Fruit fly (Drosophila melanogaster) whole organism, embryonic: ENCODE results near the gene CG31099.

ENCODE experiments used
- CG11085 ChIP-seq: fragments of 200-800 bp; sonication (Bioruptor generic); IDR thresholded peaks from 2 replicates; pipeline ENCODE4 v1.3.6; 2022; ENCODE audit warnings: missing biosample characterization, missing genetic modification characterization
- CG11723 ChIP-seq: fragments of 200-800 bp; sonication (Bioruptor generic); optimal IDR thresholded peaks from 2 replicates; lab custom pipeline; 2017; ENCODE audit warnings: missing biosample characterization, mild to moderate bottlenecking, missing genetic modification characterization
- CG12071 ChIP-seq: fragments of 200-800 bp; sonication (Bioruptor generic); optimal IDR thresholded peaks from 3 replicates; lab custom pipeline; 2018; ENCODE audit warnings: missing biosample characterization, mild to moderate bottlenecking, missing genetic modification characterization
- CG1233 ChIP-seq: fragments of 200-800 bp; sonication (Bioruptor generic); optimal IDR thresholded peaks from 4 replicates; lab custom pipeline; 2018; ENCODE audit warnings: missing biosample characterization, mild to moderate bottlenecking, missing genetic modification characterization
- CG12769 ChIP-seq: fragments of 200-800 bp; sonication (Bioruptor generic); optimal IDR thresholded peaks from 2 replicates; lab custom pipeline; 2019; ENCODE audit warnings: missing biosample characterization, mild to moderate bottlenecking, missing genetic modification characterization, moderate library complexity
- CG16779 ChIP-seq: fragments of 200-800 bp; sonication (Bioruptor generic); IDR thresholded peaks from 2 replicates; pipeline ENCODE4 v1.3.6; 2022; ENCODE audit warnings: missing biosample characterization, missing genetic modification characterization
- CG17612 ChIP-seq: fragments of 200-800 bp; sonication (Bioruptor generic); IDR thresholded peaks from 2 replicates; pipeline ENCODE4 v1.3.6; 2022; ENCODE audit warnings: missing biosample characterization, missing genetic modification characterization
- CG2889 ChIP-seq: fragments of 200-800 bp; sonication (Bioruptor generic); IDR thresholded peaks from 3 replicates; pipeline ENCODE4 v1.3.6; 2022; ENCODE audit warnings: missing biosample characterization, missing genetic modification characterization
- CG31365 ChIP-seq: fragments of 200-800 bp; sonication (Bioruptor generic); optimal IDR thresholded peaks from 2 replicates; lab custom pipeline; 2018; ENCODE audit warnings: missing biosample characterization, mild to moderate bottlenecking, missing genetic modification characterization
- CG3163 ChIP-seq: fragments of 200-800 bp; sonication (Bioruptor generic); optimal IDR thresholded peaks from 3 replicates; lab custom pipeline; 2016; ENCODE audit warnings: missing biosample characterization, missing genetic modification characterization
- CG3281 ChIP-seq: fragments of 200-800 bp; sonication (Bioruptor generic); optimal IDR thresholded peaks from 3 replicates; lab custom pipeline; 2017; ENCODE audit warnings: missing biosample characterization, mild to moderate bottlenecking, missing genetic modification characterization
- CG34376 ChIP-seq: fragments of 200-800 bp; sonication (Bioruptor generic); optimal IDR thresholded peaks from 2 replicates; lab custom pipeline; 2018; ENCODE audit warnings: missing biosample characterization, mild to moderate bottlenecking, missing genetic modification characterization
- CG8290 ChIP-seq, 3 experiments: fragments of 200-800 bp; sonication (Bioruptor generic); optimal IDR thresholded peaks; 2 replicates each; lab custom pipeline; 2016 to 2019; ENCODE audit warnings: missing biosample characterization in 3 of 3, missing genetic modification characterization in 3 of 3, mild to moderate bottlenecking in 2 of 3, moderate library complexity in 1 of 3
- CTCF ChIP-seq: fragments of 200-800 bp; sonication (Bioruptor generic); optimal IDR thresholded peaks from 2 replicates; lab custom pipeline; 2017; ENCODE audit warnings: missing biosample characterization, mild to moderate bottlenecking, missing genetic modification characterization, moderate library complexity
- Camta ChIP-seq: fragments of 200-800 bp; sonication (Bioruptor generic); optimal IDR thresholded peaks from 2 replicates; lab custom pipeline; 2016; ENCODE audit warnings: missing biosample characterization, missing genetic modification characterization
- Deaf1 ChIP-seq: fragments of 200-800 bp; optimal IDR thresholded peaks from 3 replicates; lab custom pipeline; 2019; ENCODE audit warnings: missing biosample characterization, mild to moderate bottlenecking, missing genetic modification characterization, moderate library complexity
- Dip2 ChIP-seq: fragments of 200-800 bp; sonication (Bioruptor generic); IDR thresholded peaks from 2 replicates; pipeline ENCODE4 v1.3.6; 2022; ENCODE audit warnings: missing biosample characterization, missing genetic modification characterization
- E2f2 ChIP-seq: fragments of 200-800 bp; sonication (Bioruptor generic); IDR thresholded peaks from 2 replicates; pipeline ENCODE4 v1.3.6; 2022; ENCODE audit warnings: missing biosample characterization, missing genetic modification characterization
- Elba2 ChIP-seq: fragments of 200-800 bp; sonication (Bioruptor generic); optimal IDR thresholded peaks from 3 replicates; lab custom pipeline; 2016; ENCODE audit warnings: missing biosample characterization, missing genetic modification characterization
- Ets65A ChIP-seq: fragments of 200-800 bp; sonication (Bioruptor generic); peaks from one replicate; lab custom pipeline; 2016; ENCODE audit warnings: missing biosample characterization, missing genetic modification characterization
- Ets97D ChIP-seq: fragments of 200-800 bp; sonication (Bioruptor generic); optimal IDR thresholded peaks from 3 replicates; lab custom pipeline; 2016; ENCODE audit warnings: missing biosample characterization, missing genetic modification characterization
- MESR4 ChIP-seq: fragments of 200-800 bp; sonication (Bioruptor generic); optimal IDR thresholded peaks from 2 replicates; lab custom pipeline; 2018; ENCODE audit warnings: missing biosample characterization, mild to moderate bottlenecking, missing genetic modification characterization, moderate library complexity
- Med ChIP-seq: fragments of 200-800 bp; sonication (Bioruptor generic); peaks from one replicate; lab custom pipeline; 2016; ENCODE audit warnings: missing biosample characterization, missing genetic modification characterization, mild to moderate bottlenecking, inconsistent platforms, moderate library complexity
- NfI ChIP-seq: fragments of 200-800 bp; sonication (Bioruptor generic); optimal IDR thresholded peaks from 3 replicates; lab custom pipeline; 2018; ENCODE audit warnings: missing biosample characterization, mild to moderate bottlenecking, missing genetic modification characterization, moderate library complexity
- PHDP ChIP-seq: fragments of 200-800 bp; sonication (Bioruptor generic); optimal IDR thresholded peaks from 3 replicates; lab custom pipeline; 2018; ENCODE audit warnings: missing biosample characterization, mild to moderate bottlenecking, missing genetic modification characterization, moderate library complexity
- Pdp1 ChIP-seq, 2 experiments: fragments of 200-800 bp; sonication (Bioruptor generic); optimal IDR thresholded peaks; 3 replicates each; lab custom pipeline; 2016; ENCODE audit warnings: missing biosample characterization in 2 of 2, missing genetic modification characterization in 2 of 2, mild to moderate bottlenecking in 1 of 2, moderate library complexity in 1 of 2
- Trl ChIP-seq, 3 experiments: fragments of >200 bp in 2 of 3; fragments of 200-800 bp in 1 of 3; sonication (Bioruptor generic) in 1 of 3; optimal IDR thresholded peaks; 2 replicates in 1 of 3; 3 replicates in 2 of 3; lab custom pipeline; 2016 to 2017; ENCODE audit warnings: missing biosample characterization in 1 of 3, missing genetic modification characterization in 1 of 3
- bcd ChIP-seq: fragments of 200-800 bp; sonication (Bioruptor generic); optimal IDR thresholded peaks from 2 replicates; lab custom pipeline; 2017; ENCODE audit warnings: missing biosample characterization, mild to moderate bottlenecking, missing genetic modification characterization
- cad ChIP-seq: fragments of >200 bp; optimal IDR thresholded peaks from 2 replicates; lab custom pipeline; 2017; ENCODE audit warnings: missing biosample characterization, missing genetic modification characterization
- chinmo ChIP-seq: fragments of 200-800 bp; sonication (Bioruptor generic); IDR thresholded peaks from 4 replicates; pipeline ENCODE4 v1.3.6; 2022; ENCODE audit warnings: missing biosample characterization, missing genetic modification characterization; ENCODE audit not compliant: partially characterized antibody
- crp ChIP-seq, 2 experiments: fragments of 200-800 bp; sonication (Bioruptor generic); optimal IDR thresholded peaks; 2 replicates in 1 of 2; 3 replicates in 1 of 2; lab custom pipeline; 2017; ENCODE audit warnings: missing biosample characterization in 2 of 2, missing genetic modification characterization in 2 of 2, mild to moderate bottlenecking in 1 of 2, moderate library complexity in 1 of 2
- exex ChIP-seq: fragments of 200-800 bp; sonication (Bioruptor generic); optimal IDR thresholded peaks from 4 replicates; lab custom pipeline; 2018; ENCODE audit warnings: missing biosample characterization, mild to moderate bottlenecking, missing genetic modification characterization, moderate library complexity
- grn ChIP-seq: fragments of 200-800 bp; sonication (Bioruptor generic); optimal IDR thresholded peaks from 3 replicates; lab custom pipeline; 2017; ENCODE audit warnings: missing biosample characterization, missing genetic modification characterization
- lab ChIP-seq: fragments of 200-800 bp; sonication (Bioruptor generic); optimal IDR thresholded peaks from 3 replicates; lab custom pipeline; 2017; ENCODE audit warnings: missing biosample characterization, missing genetic modification characterization, mild to moderate bottlenecking, moderate library complexity, missing genetic modification reagents
- mirr ChIP-seq: fragments of 200-800 bp; sonication (Bioruptor generic); optimal IDR thresholded peaks from 3 replicates; lab custom pipeline; 2018; ENCODE audit warnings: missing biosample characterization, mild to moderate bottlenecking, missing genetic modification characterization
- odd ChIP-seq: fragments of 200-800 bp; sonication (Bioruptor generic); optimal IDR thresholded peaks from 2 replicates; lab custom pipeline; 2017; ENCODE audit warnings: missing biosample characterization, mild to moderate bottlenecking, missing genetic modification characterization
- pfk ChIP-seq: fragments of 200-800 bp; sonication (Bioruptor generic); optimal IDR thresholded peaks from 2 replicates; lab custom pipeline; 2018; ENCODE audit warnings: missing biosample characterization, mild to moderate bottlenecking, missing genetic modification characterization, moderate library complexity
- pho ChIP-seq: fragments of 200-800 bp; sonication (Bioruptor generic); optimal IDR thresholded peaks from 2 replicates; lab custom pipeline; 2016; ENCODE audit warnings: missing biosample characterization, missing genetic modification characterization
- sd ChIP-seq: fragments of 200-800 bp; sonication (Bioruptor generic); optimal IDR thresholded peaks from 3 replicates; lab custom pipeline; 2018; ENCODE audit warnings: missing biosample characterization, mild to moderate bottlenecking, missing genetic modification characterization, moderate library complexity
- sens ChIP-seq: fragments of 200-800 bp; sonication (Bioruptor generic); peaks from one replicate; lab custom pipeline; 2016; ENCODE audit warnings: missing biosample characterization, missing genetic modification characterization
- slou ChIP-seq: fragments of 200-800 bp; sonication (Bioruptor generic); optimal IDR thresholded peaks from 3 replicates; lab custom pipeline; 2016; ENCODE audit warnings: missing biosample characterization, missing genetic modification characterization
- sug ChIP-seq: fragments of 200-800 bp; optimal IDR thresholded peaks from 2 replicates; lab custom pipeline; 2019; ENCODE audit warnings: missing biosample characterization, mild to moderate bottlenecking, missing genetic modification characterization, moderate library complexity
- wor ChIP-seq: fragments of 200-800 bp; sonication (Bioruptor generic); IDR thresholded peaks from 2 replicates; pipeline ENCODE4 v1.3.6; 2022; ENCODE audit warnings: missing biosample characterization, missing genetic modification characterization

The CG31099 gene

DNA sequence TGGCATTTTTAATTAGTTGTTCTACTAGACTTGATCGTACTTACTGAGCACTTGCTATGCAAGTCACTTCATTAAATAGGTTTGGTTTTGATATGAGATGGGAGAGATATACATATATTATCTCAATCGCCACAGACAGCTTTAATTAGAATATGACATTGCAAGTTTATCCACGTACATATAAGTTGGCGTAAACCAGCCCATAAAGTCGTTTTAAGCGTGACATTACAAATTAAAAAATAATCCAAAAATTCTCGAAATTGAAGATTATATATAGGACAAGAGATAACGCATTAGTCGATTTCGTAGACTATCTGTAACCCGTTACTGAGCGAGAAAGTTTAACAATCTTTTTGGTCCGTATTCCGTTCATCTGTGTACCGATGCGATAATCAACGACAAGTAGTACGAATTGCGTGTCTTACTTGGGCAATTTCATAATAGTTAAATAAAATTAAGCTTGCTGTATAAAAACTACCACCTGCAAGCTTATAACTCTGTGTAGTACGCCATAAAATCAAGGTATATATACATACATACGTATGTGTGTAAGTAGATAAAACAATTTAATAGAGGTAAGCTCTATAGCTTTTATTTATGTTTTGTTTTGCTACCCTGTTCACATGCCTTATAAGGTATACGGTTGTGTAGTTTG, 9.4 kb upstream of the CG31099 start, which contains the start of gene CG10560 (continued):
- TF ChIP-seq pho (GFP tag; lab: Kevin White, UChicago) (no peak), CG34376 (peak; percentile 3), Camta (no peak), CG16779 (GFP tag; lab: Robert Waterston, UW) (no peak), odd (no peak), mirr (GFP tag; lab: Kevin White, UChicago) (peak; percentile 30), CG12071 (peak; percentile 20), Pdp1 (GFP tag; optimal IDR thresholded peaks at IDR 0.05; lab: Kevin White, UChicago) (peak in 1 of 2 experiments; percentile 54)

DNA sequence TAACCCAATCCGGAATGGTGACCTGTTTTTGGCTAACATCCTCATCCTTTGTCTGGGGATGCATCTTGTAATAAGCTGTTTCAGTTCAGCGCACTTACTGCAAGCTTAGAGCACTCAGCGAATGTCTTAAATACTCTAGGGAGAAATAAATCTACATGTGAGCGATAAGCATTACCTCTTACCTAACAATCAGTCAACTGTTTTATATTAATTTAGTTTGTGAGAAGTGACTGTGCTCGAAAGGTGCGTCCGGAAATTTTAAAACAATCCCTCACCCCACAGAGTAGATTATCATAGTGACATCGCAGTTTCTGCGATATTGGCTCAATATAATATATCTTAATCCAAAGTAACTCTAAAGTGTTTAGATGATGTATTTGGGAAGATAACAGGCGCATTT, 7.3 kb upstream of the CG31099 start, which contains the start of gene CG10553:
CG10553 (minus strand) TSS at position 101 of the 400 bp plus-strand sequence.
- TF ChIP-seq CG11723 (no peak), CG1233 (GFP tag; lab: Kevin White, UChicago) (no peak), pfk (GFP tag; lab: Kevin White, UChicago) (no peak)

DNA sequence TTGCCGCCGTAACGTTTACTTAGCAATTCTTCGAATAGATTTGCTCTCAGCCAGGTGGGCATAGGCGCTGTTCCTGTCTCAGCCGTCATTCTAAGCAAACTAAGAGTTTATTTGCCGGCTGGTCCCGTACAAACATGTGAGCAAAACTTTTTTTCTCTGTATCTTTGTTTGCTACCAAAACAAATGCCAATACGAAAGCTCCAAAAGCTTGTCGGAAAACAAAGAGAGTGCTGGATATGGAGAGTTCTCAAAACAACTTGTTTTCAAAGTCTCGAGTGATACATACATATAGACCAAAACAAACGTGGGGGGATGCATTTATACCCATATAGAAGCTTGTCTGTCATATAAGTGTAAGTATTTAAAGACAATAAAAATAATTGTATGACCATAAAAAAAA, 5.3 kb upstream of the CG31099 start, which contains the start of gene CG10559:
CG10559 (minus strand) TSS at position 101 of the 400 bp plus-strand sequence.
- TF ChIP-seq CG17612 (no peak), PHDP (tag; lab: Kevin White, UChicago) (peak; percentile 1), CG8290 (GFP tag; optimal IDR thresholded peaks at IDR 0.05; lab: Kevin White, UChicago) (no peak), CG8290 (tag; optimal IDR thresholded peaks at IDR 0.05; lab: Kevin White, UChicago) (peak in 1 of 2 experiments; percentile 13), Trl (optimal IDR thresholded peaks at IDR 0.05; lab: Kevin White, UChicago) (peak in 1 of 2 experiments; percentile 18), Trl (GFP tag; optimal IDR thresholded peaks at IDR 0.05; lab: Kevin White, UChicago) (no peak), NfI (no peak), CG3163 (peak; percentile 44), chinmo (GFP tag; lab: Robert Waterston, UW) (0 out of 4 replicates have a peak, but pooled peaks have one; percentile 24), sens (GFP tag; lab: Kevin White, UChicago) (peak; percentile 18), Med (GFP tag; lab: Kevin White, UChicago) (peak; percentile 42)

DNA sequence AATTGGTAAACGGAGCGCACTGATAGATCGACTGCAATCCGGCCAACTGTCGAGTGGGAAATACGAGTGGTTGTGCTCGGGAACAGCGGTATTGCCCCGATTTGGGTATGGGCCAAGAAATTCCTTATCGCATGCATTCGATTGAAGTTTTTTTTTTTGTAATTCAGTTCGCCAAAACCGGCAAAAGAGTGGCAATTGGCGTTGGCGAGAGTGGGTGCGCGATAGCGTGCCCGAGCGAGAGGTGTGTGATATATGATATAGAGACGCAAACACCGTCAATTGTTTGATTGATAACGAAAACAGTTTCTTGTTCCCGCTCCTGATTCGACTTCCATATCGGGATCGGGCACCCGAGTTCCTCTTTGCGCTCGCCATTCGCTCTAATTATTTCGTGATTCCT, 3.0 kb upstream of the CG31099 start, which contains the start of gene CG31087:
CG31087 (minus strand) TSS at position 63 of the 400 bp plus-strand sequence.
- 0 out of 4 replicates have a peak, but pooled peaks have one; percentile 57 for TF ChIP-seq chinmo (GFP tag; lab: Robert Waterston, UW)
- no peak for TF ChIP-seq CG12071
- peak; percentile 12 for TF ChIP-seq grn (GFP tag; lab: Kevin White, UChicago)
- peak; percentile 15 for TF ChIP-seq sug (tag; lab: Kevin White, UChicago)
- peak; percentile 50 for TF ChIP-seq lab
- peak; percentile 2 for TF ChIP-seq sd (tag; lab: Kevin White, UChicago)
- TF ChIP-seq sens (GFP tag; lab: Kevin White, UChicago): peak; percentile 67
- TF ChIP-seq CG12769 (tag; lab: Kevin White, UChicago): peak; percentile 40
- no peak for TF ChIP-seq CG11085 (GFP tag; lab: Robert Waterston, UW)
- TF ChIP-seq exex: peak; percentile 56
- TF ChIP-seq Deaf1: peak; percentile 51

DNA sequence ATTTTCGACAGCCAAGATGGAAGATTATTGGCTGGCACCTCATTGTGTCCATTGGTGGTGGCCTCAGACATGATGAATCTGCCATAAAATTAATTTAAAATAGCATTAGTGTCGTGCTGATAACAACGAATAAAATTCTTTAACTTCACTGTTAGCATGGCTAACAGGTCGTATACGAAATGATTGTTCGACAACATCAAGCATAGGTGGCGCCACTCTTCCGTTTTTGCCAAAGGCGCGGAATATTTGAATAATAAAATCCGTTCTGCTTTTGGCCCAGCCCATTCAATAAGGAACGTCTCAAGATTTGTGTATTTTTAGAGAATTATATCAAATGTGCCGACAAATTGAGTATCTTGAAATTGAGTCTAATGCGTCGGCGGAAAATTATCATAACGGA, 1.8 kb upstream of the CG31099 start:
- no peak for TF ChIP-seq cad (GFP tag; lab: Kevin White, UChicago)
- no peak for TF ChIP-seq wor
- no peak for TF ChIP-seq MESR4 (GFP tag; lab: Kevin White, UChicago)
- TF ChIP-seq bcd (GFP tag; lab: Kevin White, UChicago): peak; percentile 3
- TF ChIP-seq crp (GFP tag; optimal IDR thresholded peaks at IDR 0.05; lab: Kevin White, UChicago): no peak
- peak; percentile 63 for TF ChIP-seq E2f2 (GFP tag; lab: Robert Waterston, UW)
- peak; percentile 43 for TF ChIP-seq Ets65A (GFP tag; lab: Kevin White, UChicago)
- peak; percentile 22 for TF ChIP-seq Ets97D (GFP tag; lab: Kevin White, UChicago)
- TF ChIP-seq Med (GFP tag; lab: Kevin White, UChicago): peak; percentile 70
- no peak for TF ChIP-seq CG31365 (tag; lab: Kevin White, UChicago)
- peak; percentile 89 for TF ChIP-seq CTCF (GFP tag; lab: Kevin White, UChicago)
- TF ChIP-seq CG3281 (GFP tag; lab: Kevin White, UChicago): peak; percentile 11
- no peak for TF ChIP-seq Elba2 (GFP tag; lab: Kevin White, UChicago)
- TF ChIP-seq slou (GFP tag; lab: Kevin White, UChicago): no peak
- TF ChIP-seq CG2889 (GFP tag; lab: Robert Waterston, UW): no peak
- TF ChIP-seq Dip2: peak; percentile 84
